Fruit fly (Drosophila melanogaster): ENCODE data around the gene CG9386.

The CG9386 gene

DNA sequence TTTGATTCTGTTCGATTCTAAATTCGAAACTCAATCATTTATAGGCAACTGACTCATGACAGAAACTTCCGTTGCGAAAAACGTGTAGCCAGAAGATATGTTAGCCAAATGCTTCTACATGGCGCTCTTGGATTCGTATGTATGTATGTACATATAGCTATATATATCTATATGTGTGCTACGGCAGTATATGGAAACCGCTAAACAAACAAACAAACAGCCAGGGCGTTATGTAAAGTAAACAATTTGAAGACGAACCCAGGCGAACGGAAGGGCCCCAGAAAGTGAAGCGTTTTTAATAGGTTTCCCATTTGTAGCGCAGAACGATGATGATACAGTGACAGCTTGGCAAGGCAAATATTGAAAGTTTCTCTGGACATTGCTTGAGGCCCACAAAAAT lies 25.3 kb downstream of the CG9386 start (continued):
- peak; percentile 15 for TF ChIP-seq cg (GFP tag; optimal IDR thresholded peaks at IDR 0.05)
- peak; percentile 7 for TF ChIP-seq CG3281 (GFP tag; optimal IDR thresholded peaks at IDR 0.05)
- no peak for TF ChIP-seq crol (GFP tag; IDR thresholded peaks at IDR 0.05)
- peak; percentile 36 for TF ChIP-seq fd64A (GFP tag; optimal IDR thresholded peaks at IDR 0.05)
- TF ChIP-seq ATbp (GFP tag; optimal IDR thresholded peaks at IDR 0.05), result peak; percentile 32
- no peak for TF ChIP-seq row (GFP tag; IDR thresholded peaks at IDR 0.05)
- no peak for TF ChIP-seq pita (GFP tag; optimal IDR thresholded peaks at IDR 0.05)
- no peak for TF ChIP-seq CG2712 (tag; optimal IDR thresholded peaks at IDR 0.05)
- peak; percentile 14 for TF ChIP-seq Nf-YB (GFP tag; optimal IDR thresholded peaks at IDR 0.05)
- TF ChIP-seq chinmo (GFP tag; IDR thresholded peaks at IDR 0.05; ENCODE audit: partially characterized antibody), result 0 out of 4 replicates have a peak, but pooled peaks have one; percentile 32
- no peak for TF ChIP-seq E2f1 (GFP tag; IDR thresholded peaks at IDR 0.05)
- TF ChIP-seq sug (tag; optimal IDR thresholded peaks at IDR 0.05), result peak; percentile 5
- TF ChIP-seq slou (GFP tag; optimal IDR thresholded peaks at IDR 0.05), result no peak
- no peak for TF ChIP-seq CG4820 (GFP tag; optimal IDR thresholded peaks at IDR 0.05)
- no peak for TF ChIP-seq sqz (GFP tag; optimal IDR thresholded peaks at IDR 0.05)
- peak; percentile 6 for TF ChIP-seq lab (GFP tag; optimal IDR thresholded peaks at IDR 0.05)
- peak; percentile 74 for TF ChIP-seq Med (GFP tag)
- TF ChIP-seq sd (tag; optimal IDR thresholded peaks at IDR 0.05), result peak; percentile 5
- TF ChIP-seq Asciz (GFP tag; optimal IDR thresholded peaks at IDR 0.05), result peak; percentile 30
- no peak for TF ChIP-seq hbn (GFP tag; IDR thresholded peaks at IDR 0.05; ENCODE audit: partially characterized antibody)
- TF ChIP-seq Bgb (GFP tag; IDR thresholded peaks at IDR 0.05; ENCODE audit: partially characterized antibody), result no peak
- TF ChIP-seq CG12219 (GFP tag; optimal IDR thresholded peaks at IDR 0.05), result peak; percentile 12
- TF ChIP-seq cwo (GFP tag; optimal IDR thresholded peaks at IDR 0.05), result peak; percentile 51
- no peak for TF ChIP-seq gsb (GFP tag; IDR thresholded peaks at IDR 0.05)
- TF ChIP-seq CG2678 (tag; optimal IDR thresholded peaks at IDR 0.05), result peak; percentile 8
- no peak for TF ChIP-seq dan (GFP tag; IDR thresholded peaks at IDR 0.05)
- TF ChIP-seq Sox100B (GFP tag; optimal IDR thresholded peaks at IDR 0.05), result peak; percentile 2
- no peak for TF ChIP-seq CG4617 (GFP tag; optimal IDR thresholded peaks at IDR 0.05; ENCODE audit: borderline replicate concordance)
- peak; percentile 80 for TF ChIP-seq Ets65A (GFP tag)
- peak; percentile 1 for TF ChIP-seq PHDP (tag; optimal IDR thresholded peaks at IDR 0.05)
- no peak for TF ChIP-seq Hr39 (optimal IDR thresholded peaks at IDR 0.05)

dm6 chr3R:9529387-9529897 lies 25.8 kb downstream of the CG9386 start:
- TF ChIP-seq Mrtf (GFP tag; IDR thresholded peaks at IDR 0.05), result no peak
- TF ChIP-seq esg (GFP tag; conservative IDR thresholded peaks at IDR 0.05), result no peak
- TF ChIP-seq CG2889 (GFP tag; IDR thresholded peaks at IDR 0.05), result no peak
- no peak for TF ChIP-seq CG10654 (GFP tag; optimal IDR thresholded peaks at IDR 0.05)
- no peak for TF ChIP-seq CG11093 (GFP tag; IDR thresholded peaks at IDR 0.05)
- no peak for TF ChIP-seq dimm (GFP tag; IDR thresholded peaks at IDR 0.05)
- no peak for TF ChIP-seq pnt (GFP tag; optimal IDR thresholded peaks at IDR 0.05)
- no peak for TF ChIP-seq Hr3 (GFP tag; optimal IDR thresholded peaks at IDR 0.05)
- TF ChIP-seq CG7556 (GFP tag; optimal IDR thresholded peaks at IDR 0.05), result no peak
- TF ChIP-seq CG13624 (GFP tag; optimal IDR thresholded peaks at IDR 0.05), result peak; percentile 61
- TF ChIP-seq CG31365 (tag; optimal IDR thresholded peaks at IDR 0.05), result no peak
- peak; percentile 18 for TF ChIP-seq Hey (tag; optimal IDR thresholded peaks at IDR 0.05)
- TF ChIP-seq pho (GFP tag; optimal IDR thresholded peaks at IDR 0.05), result peak; percentile 15
- TF ChIP-seq CG6854 (GFP tag; optimal IDR thresholded peaks at IDR 0.05), result peak; percentile 17
- TF ChIP-seq luna (GFP tag; optimal IDR thresholded peaks at IDR 0.05), result no peak
- no peak for TF ChIP-seq CG17829 (tag; optimal IDR thresholded peaks at IDR 0.05)
- no peak for TF ChIP-seq Gsc (GFP tag; IDR thresholded peaks at IDR 0.05)
- no peak for TF ChIP-seq p53 (GFP tag; optimal IDR thresholded peaks at IDR 0.05)
- no peak for TF ChIP-seq zen2 (GFP tag; IDR thresholded peaks at IDR 0.05; ENCODE audit: partially characterized antibody)
- no peak for TF ChIP-seq CG3726 (GFP tag; IDR thresholded peaks at IDR 0.05)
- no peak for TF ChIP-seq Ets65A (GFP tag)
- no peak for TF ChIP-seq CG12744 (GFP tag; optimal IDR thresholded peaks at IDR 0.05)
- no peak for TF ChIP-seq pfk (GFP tag; optimal IDR thresholded peaks at IDR 0.05)

Measured in whole organism, embryonic.